6 fruit fly cellular contexts compared by ENCODE assay signal in genomic region chrX:17397103-17397711, dm6.
TF ChIP-seq lines count a peak whose summit lies in the region.

B-H1 (plus strand) TSS chrX:17397478.

- peak; percentile 4 to 38 for TF ChIP-seq CTCF in S2 (optimal IDR thresholded peaks at IDR 0.05; lab: Kevin White, UChicago)
- TF ChIP-seq CTCF in whole organism, embryonic (GFP tag; optimal IDR thresholded peaks at IDR 0.05; lab: Kevin White, UChicago): no peak

TF ChIP-seq in whole organism, 6 proteins besides CTCF, POLR2A, EP300 and RAD21:
- TF ChIP-seq Dll (optimal IDR thresholded peaks at IDR 0.05; lab: Kevin White, UChicago): peak; percentile 4
- no peak for TF ChIP-seq EcR (GFP tag; optimal IDR thresholded peaks at IDR 0.05; lab: Kevin White, UChicago)
- no peak for TF ChIP-seq usp (GFP tag; optimal IDR thresholded peaks at IDR 0.05; lab: Kevin White, UChicago)
- TF ChIP-seq psq (optimal IDR thresholded peaks at IDR 0.05; lab: Kevin White, UChicago): no peak
- peak; percentile 21 for TF ChIP-seq CG8478 (optimal IDR thresholded peaks at IDR 0.05; lab: Kevin White, UChicago)
- no peak for TF ChIP-seq pan (optimal IDR thresholded peaks at IDR 0.05; lab: Kevin White, UChicago)

TF ChIP-seq in whole organism, embryonic, 481 proteins besides CTCF, POLR2A, EP300 and RAD21 (continues in another document):
- no peak for TF ChIP-seq Deaf1 (tag; optimal IDR thresholded peaks at IDR 0.05; lab: Kevin White, UChicago)
- TF ChIP-seq CoRest (tag; optimal IDR thresholded peaks at IDR 0.05; lab: Kevin White, UChicago): peak; percentile 51
- TF ChIP-seq CG6272 (GFP tag; IDR thresholded peaks at IDR 0.05; lab: Robert Waterston, UW): no peak
- peak; percentile 26 for TF ChIP-seq Med (GFP tag; lab: Kevin White, UChicago)
- TF ChIP-seq Awh (GFP tag; IDR thresholded peaks at IDR 0.05; lab: Robert Waterston, UW): no peak
- TF ChIP-seq Taf1 (GFP tag; IDR thresholded peaks at IDR 0.05; lab: Robert Waterston, UW): no peak
- no peak for TF ChIP-seq Drgx (GFP tag; IDR thresholded peaks at IDR 0.05; lab: Robert Waterston, UW)
- TF ChIP-seq Dref (GFP tag; IDR thresholded peaks at IDR 0.05; lab: Robert Waterston, UW): no peak
- no peak for TF ChIP-seq CG2202 (tag; optimal IDR thresholded peaks at IDR 0.05; lab: Kevin White, UChicago)
- no peak for TF ChIP-seq CG15479 (GFP tag; optimal IDR thresholded peaks at IDR 0.05; lab: Kevin White, UChicago)
- TF ChIP-seq caup (GFP tag; optimal IDR thresholded peaks at IDR 0.05; lab: Kevin White, UChicago; ENCODE audit: severe bottlenecking): no peak
- no peak for TF ChIP-seq MTF-1 (GFP tag; optimal IDR thresholded peaks at IDR 0.05; lab: Kevin White, UChicago; ENCODE audit: borderline replicate concordance)
- no peak for TF ChIP-seq CG33557 (GFP tag; optimal IDR thresholded peaks at IDR 0.05; lab: Kevin White, UChicago)
- TF ChIP-seq CG12769 (tag; optimal IDR thresholded peaks at IDR 0.05; lab: Kevin White, UChicago): no peak
- no peak for TF ChIP-seq lab (GFP tag; optimal IDR thresholded peaks at IDR 0.05; lab: Kevin White, UChicago)
- no peak for TF ChIP-seq sima (GFP tag; optimal IDR thresholded peaks at IDR 0.05; lab: Kevin White, UChicago)
- no peak for TF ChIP-seq CG3407 (GFP tag; optimal IDR thresholded peaks at IDR 0.05; lab: Kevin White, UChicago)
- TF ChIP-seq Elba2 (GFP tag; optimal IDR thresholded peaks at IDR 0.05; lab: Kevin White, UChicago): no peak
- no peak for TF ChIP-seq CG17361 (GFP tag; IDR thresholded peaks at IDR 0.05; lab: Robert Waterston, UW)
- peak; percentile 62; the same call in 1 of the 4 replicates for TF ChIP-seq chinmo (GFP tag; IDR thresholded peaks at IDR 0.05; lab: Robert Waterston, UW; ENCODE audit: partially characterized antibody)
- TF ChIP-seq CG18262 (tag; optimal IDR thresholded peaks at IDR 0.05; lab: Kevin White, UChicago): no peak
- TF ChIP-seq Dek (tag; optimal IDR thresholded peaks at IDR 0.05; lab: Kevin White, UChicago): no peak

TF ChIP-seq in whole organism, prepupa, 60 proteins besides CTCF, POLR2A, EP300 and RAD21:
- no peak for TF ChIP-seq CG9139 (GFP tag; optimal IDR thresholded peaks at IDR 0.05; lab: Kevin White, UChicago)
- TF ChIP-seq eg (GFP tag; IDR thresholded peaks at IDR 0.05; lab: Robert Waterston, UW): no peak; the same call in 2 of the 3 replicates
- TF ChIP-seq Gug (GFP tag; IDR thresholded peaks at IDR 0.05; lab: Robert Waterston, UW): no peak
- peak; percentile 83 for TF ChIP-seq dsx (GFP tag; optimal IDR thresholded peaks at IDR 0.05; lab: Kevin White, UChicago; ENCODE audit: poor library complexity, severe bottlenecking)
- no peak for TF ChIP-seq CG6792 (GFP tag; optimal IDR thresholded peaks at IDR 0.05; lab: Kevin White, UChicago)
- TF ChIP-seq lz (GFP tag; optimal IDR thresholded peaks at IDR 0.05; lab: Kevin White, UChicago): no peak
- TF ChIP-seq svp (GFP tag; lab: Kevin White, UChicago): peak; percentile 20
- no peak for TF ChIP-seq Hr4 (GFP tag; optimal IDR thresholded peaks at IDR 0.05; lab: Kevin White, UChicago)
- TF ChIP-seq CG11902 (GFP tag; optimal IDR thresholded peaks at IDR 0.05; lab: Kevin White, UChicago): no peak
- TF ChIP-seq acj6 (GFP tag; optimal IDR thresholded peaks at IDR 0.05; lab: Kevin White, UChicago): no peak
- no peak for TF ChIP-seq Blimp-1 (GFP tag; optimal IDR thresholded peaks at IDR 0.05; lab: Kevin White, UChicago)
- no peak for TF ChIP-seq CG32006 (GFP tag; optimal IDR thresholded peaks at IDR 0.05; lab: Kevin White, UChicago)
- TF ChIP-seq CG6163 (GFP tag; IDR thresholded peaks at IDR 0.05; lab: Robert Waterston, UW): peak; percentile 33; the same call in 1 of the 3 replicates
- TF ChIP-seq fd85E (GFP tag; optimal IDR thresholded peaks at IDR 0.05; lab: Kevin White, UChicago): no peak
- TF ChIP-seq Ets96B (tag; optimal IDR thresholded peaks at IDR 0.05; lab: Kevin White, UChicago): no peak
- TF ChIP-seq CG3919 (GFP tag; optimal IDR thresholded peaks at IDR 0.05; lab: Kevin White, UChicago): no peak
- no peak for TF ChIP-seq vri (GFP tag; optimal IDR thresholded peaks at IDR 0.05; lab: Kevin White, UChicago)
- TF ChIP-seq cyc (GFP tag; optimal IDR thresholded peaks at IDR 0.05; lab: Kevin White, UChicago): no peak
- TF ChIP-seq Eip78C (GFP tag; lab: Kevin White, UChicago): peak; percentile 8

TF ChIP-seq in whole organism, pupa, 21 proteins besides CTCF, POLR2A, EP300 and RAD21:
- TF ChIP-seq CG4496 (GFP tag; IDR thresholded peaks at IDR 0.05; lab: Robert Waterston, UW) (peak; percentile 51; the same call in 2 of the 3 replicates), CG9948 (tag; optimal IDR thresholded peaks at IDR 0.05; lab: Kevin White, UChicago) (no peak), CG13204 (GFP tag; optimal IDR thresholded peaks at IDR 0.05; lab: Kevin White, UChicago) (peak; percentile 29)

TF ChIP-seq in whole organism, wandering third instar larva, 38 proteins besides CTCF, POLR2A, EP300 and RAD21:
- TF ChIP-seq usp (GFP tag; optimal IDR thresholded peaks at IDR 0.05; lab: Kevin White, UChicago): no peak
- TF ChIP-seq dsf (GFP tag; optimal IDR thresholded peaks at IDR 0.05; lab: Kevin White, UChicago; ENCODE audit: borderline replicate concordance): no peak
- TF ChIP-seq Vsx2 (GFP tag; optimal IDR thresholded peaks at IDR 0.05; lab: Kevin White, UChicago; ENCODE audit: partially characterized antibody): peak; percentile 60
- no peak for TF ChIP-seq dmrt93B (GFP tag; optimal IDR thresholded peaks at IDR 0.05; lab: Kevin White, UChicago)
- no peak for TF ChIP-seq sage (GFP tag; optimal IDR thresholded peaks at IDR 0.05; lab: Kevin White, UChicago)
- TF ChIP-seq tai (GFP tag; optimal IDR thresholded peaks at IDR 0.05; lab: Kevin White, UChicago): no peak
- TF ChIP-seq jim (GFP tag; optimal IDR thresholded peaks at IDR 0.05; lab: Kevin White, UChicago): no peak
